Worm (Caenorhabditis elegans): ENCODE data around the gene haf-7.
A peak's percentile ranks its signal among the peaks of the same experiment; 100 is the strongest.

haf-7 gene

DNA sequence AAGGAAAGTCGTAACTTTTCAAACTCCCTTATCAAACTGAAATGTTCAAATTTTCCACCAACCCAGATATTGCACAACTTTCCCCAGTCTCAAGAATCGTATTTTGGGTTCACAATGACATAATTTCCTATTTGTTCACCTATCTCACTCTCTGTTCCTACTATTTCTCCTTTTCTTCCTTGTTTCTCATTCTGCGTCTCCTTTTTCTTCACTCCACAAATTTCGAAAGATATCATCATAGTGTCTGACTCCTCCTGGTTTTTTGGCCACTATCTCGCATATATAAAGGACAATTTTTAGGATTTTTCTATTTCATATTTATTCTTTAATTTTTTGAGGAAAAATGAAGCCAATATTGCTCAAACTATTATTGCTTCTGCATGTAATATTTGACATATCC, at the start of gene haf-7:
Gene haf-7 (plus strand): TSS at position 211 of the 400 bp plus-strand sequence.
- TF ChIP-seq unc-62 (GFP tag; optimal IDR thresholded peaks at IDR 0.05) = no peak
- no peak for TF ChIP-seq alr-1 (tag; optimal IDR thresholded peaks at IDR 0.05)
- no peak for TF ChIP-seq R02D3.7 (tag; optimal IDR thresholded peaks at IDR 0.05)
- TF ChIP-seq Y55F3AM.14 (GFP tag; optimal IDR thresholded peaks at IDR 0.05) = no peak
- TF ChIP-seq crh-2 (tag; optimal IDR thresholded peaks at IDR 0.05) = peak; percentile 28
- TF ChIP-seq nhr-23 (tag; optimal IDR thresholded peaks at IDR 0.05) = no peak
- TF ChIP-seq unc-39 (tag; optimal IDR thresholded peaks at IDR 0.05) = no peak
- TF ChIP-seq nhr-129 (tag; optimal IDR thresholded peaks at IDR 0.05) = peak; percentile 85
- no peak for TF ChIP-seq nhr-237 (tag; optimal IDR thresholded peaks at IDR 0.05)
- TF ChIP-seq mab-5 (tag; optimal IDR thresholded peaks at IDR 0.05) = no peak
- TF ChIP-seq ceh-16 (tag; optimal IDR thresholded peaks at IDR 0.05) = no peak
- TF ChIP-seq nhr-25 (tag; optimal IDR thresholded peaks at IDR 0.05) = no peak
- TF ChIP-seq egl-27 (tag; optimal IDR thresholded peaks at IDR 0.05) = no peak
- TF ChIP-seq nhr-21 (tag; optimal IDR thresholded peaks at IDR 0.05) = no peak
- TF ChIP-seq skn-1 (tag; optimal IDR thresholded peaks at IDR 0.05) = peak; percentile 60
- TF ChIP-seq mdl-1 (tag; optimal IDR thresholded peaks at IDR 0.05) = no peak
- no peak for TF ChIP-seq peb-1 (tag; optimal IDR thresholded peaks at IDR 0.05)
- peak; percentile 19 for TF ChIP-seq sma-9 (GFP tag; optimal IDR thresholded peaks at IDR 0.05)
- no peak for TF ChIP-seq sma-9 (tag; optimal IDR thresholded peaks at IDR 0.05)
- TF ChIP-seq unc-55 (GFP tag; optimal IDR thresholded peaks at IDR 0.05) = peak; percentile 63
- no peak for TF ChIP-seq nhr-10 (tag; optimal IDR thresholded peaks at IDR 0.05)
- TF ChIP-seq nhr-6 (tag; optimal IDR thresholded peaks at IDR 0.05) = no peak
- TF ChIP-seq fos-1 (tag; optimal IDR thresholded peaks at IDR 0.05) = peak; percentile 82
- no peak for TF ChIP-seq elt-1 (tag; optimal IDR thresholded peaks at IDR 0.05)
- TF ChIP-seq ceh-82 (tag; optimal IDR thresholded peaks at IDR 0.05) = no peak
- no peak for TF ChIP-seq ztf-11 (tag; optimal IDR thresholded peaks at IDR 0.05)
- TF ChIP-seq C34F6.9 (tag; optimal IDR thresholded peaks at IDR 0.05) = peak; percentile 69
- TF ChIP-seq lsy-2 (tag; optimal IDR thresholded peaks at IDR 0.05) = no peak
- TF ChIP-seq nhr-11 (tag; optimal IDR thresholded peaks at IDR 0.05) = no peak
- no peak for TF ChIP-seq elt-3 (tag; optimal IDR thresholded peaks at IDR 0.05)
- TF ChIP-seq lin-13 (GFP tag; optimal IDR thresholded peaks at IDR 0.05) = no peak
- no peak for TF ChIP-seq lin-39 (tag; optimal IDR thresholded peaks at IDR 0.05)
- TF ChIP-seq nhr-12 (tag; optimal IDR thresholded peaks at IDR 0.05) = no peak
- TF ChIP-seq ama-1 (optimal IDR thresholded peaks at IDR 0.05) = no peak
- TF ChIP-seq sem-4 (tag; optimal IDR thresholded peaks at IDR 0.05) = no peak

DNA sequence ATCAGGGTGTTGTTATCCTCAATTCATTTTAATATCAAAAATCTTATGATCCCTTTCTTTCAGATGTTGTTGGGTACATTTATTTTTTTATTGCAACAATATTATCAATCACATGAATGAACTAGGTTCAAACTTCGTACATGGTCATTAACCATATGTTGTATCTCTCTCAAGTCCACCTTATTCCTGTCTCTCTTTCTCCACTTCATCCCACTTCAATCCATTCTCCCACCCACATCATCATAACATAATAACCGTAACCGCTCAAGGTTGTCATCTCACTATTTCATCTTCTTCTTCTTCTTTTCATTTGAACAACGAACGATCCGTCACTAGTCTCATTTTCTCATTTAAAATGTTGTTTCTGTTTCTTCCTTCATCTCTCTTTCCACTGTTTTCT, 47.6 kb upstream of the haf-7 start:
- TF ChIP-seq nhr-21 (tag; optimal IDR thresholded peaks at IDR 0.05) (peak; percentile 42), sma-9 (GFP tag; optimal IDR thresholded peaks at IDR 0.05) (peak; percentile 77), sma-9 (tag; optimal IDR thresholded peaks at IDR 0.05) (no peak), sma-3 (GFP tag; optimal IDR thresholded peaks at IDR 0.05) (peak; percentile 19), F13H6.1 (tag; optimal IDR thresholded peaks at IDR 0.05) (no peak)

DNA sequence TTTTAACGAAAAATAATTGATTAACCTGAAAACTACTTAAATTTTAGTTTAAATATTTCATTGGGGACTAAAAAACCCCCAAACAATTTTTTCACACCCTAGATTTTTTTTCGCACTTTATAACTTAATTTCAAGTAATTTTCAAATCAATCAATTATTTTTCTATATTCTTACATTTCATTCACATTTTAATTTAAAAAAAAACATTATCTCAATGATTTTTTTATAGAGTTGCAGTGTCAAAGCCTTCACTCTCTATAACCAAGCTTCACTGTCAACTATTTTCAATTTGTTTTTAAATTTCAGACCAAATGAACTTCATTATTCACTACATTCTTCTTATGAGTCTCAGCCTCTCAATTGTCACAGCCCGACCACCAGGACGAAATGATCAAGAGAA, 46.5 kb upstream of the haf-7 start, which contains the start of gene Y50E8A.1:
Gene Y50E8A.1 (plus strand): TSS at position 301 of the 400 bp plus-strand sequence.
- TF ChIP-seq peb-1 (tag; optimal IDR thresholded peaks at IDR 0.05) = no peak
- TF ChIP-seq nhr-237 (tag; optimal IDR thresholded peaks at IDR 0.05) = no peak
- no peak for TF ChIP-seq ZK546.5 (tag; optimal IDR thresholded peaks at IDR 0.05)
- TF ChIP-seq ceh-82 (tag; optimal IDR thresholded peaks at IDR 0.05) = no peak
- TF ChIP-seq elt-3 (tag; optimal IDR thresholded peaks at IDR 0.05) = no peak
- TF ChIP-seq mbf-1 (tag; optimal IDR thresholded peaks at IDR 0.05) = no peak
- TF ChIP-seq elt-1 (tag; optimal IDR thresholded peaks at IDR 0.05) = no peak
- no peak for TF ChIP-seq unc-39 (tag; optimal IDR thresholded peaks at IDR 0.05)

DNA sequence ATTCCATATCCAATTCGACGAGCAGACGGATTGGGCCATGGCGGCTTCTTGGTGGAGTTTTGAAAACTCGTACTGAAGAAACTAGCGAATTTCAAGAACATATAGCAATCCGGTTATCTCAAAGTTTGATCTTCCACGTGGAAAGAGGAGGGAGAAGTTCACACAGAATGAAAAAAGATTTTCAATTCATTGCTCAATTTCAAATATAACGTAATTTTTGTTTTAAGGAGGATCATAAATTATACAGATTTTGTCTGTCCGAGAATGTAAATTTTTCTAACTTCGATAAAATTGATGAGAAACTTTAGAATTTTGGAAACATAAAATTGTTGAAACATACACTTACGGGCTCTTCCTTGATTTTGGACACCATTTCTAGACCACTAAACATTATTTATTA, 44.3 kb upstream of the haf-7 start, which contains the start of gene Y50E8A.2:
Gene Y50E8A.2 (minus strand): TSS at position 101 of the 400 bp plus-strand sequence.
- no peak for TF ChIP-seq unc-39 (tag; optimal IDR thresholded peaks at IDR 0.05)
- TF ChIP-seq nhr-23 (tag; optimal IDR thresholded peaks at IDR 0.05) = no peak
- TF ChIP-seq ceh-16 (tag; optimal IDR thresholded peaks at IDR 0.05) = no peak
- TF ChIP-seq unc-55 (GFP tag; optimal IDR thresholded peaks at IDR 0.05) = no peak
- no peak for TF ChIP-seq elt-1 (tag; optimal IDR thresholded peaks at IDR 0.05)
- no peak for TF ChIP-seq sem-4 (tag; optimal IDR thresholded peaks at IDR 0.05)

Data from whole organism, L2 larva.